Worm (Caenorhabditis elegans) whole organism, midembryonic: ENCODE data around the gene R07G3.7.

ENCODE experiments used
- flt-1 ChIP-seq: fragments of 200-800 bp; sonication (Bioruptor generic); IDR thresholded peaks from 2 replicates; pipeline ENCODE4 v1.3.6; 2022; ENCODE audit warnings: missing genetic modification characterization, missing compliant biosample characterization
- ref-1 ChIP-seq: fragments of 200-800 bp; sonication (Bioruptor generic); conservative IDR thresholded peaks from 2 replicates; pipeline ENCODE4 v1.3.6; 2022; ENCODE audit warnings: missing genetic modification reagents, missing genetic modification characterization, missing compliant biosample characterization

ce11 chrII:7588295-7588694 lies 25.2 kb downstream of the R07G3.7 start:
- TF ChIP-seq flt-1 (GFP tag; lab: Robert Waterston, UW) (no peak), ref-1 (GFP tag; lab: Robert Waterston, UW) (no peak)
